Fruit fly (Drosophila melanogaster) Kc167 (cell line): ENCODE measurements around the gene CG10337.

Source experiments
- Myc ChIP-seq: fragments of >200 bp; optimal IDR thresholded peaks from 2 replicates; lab custom pipeline; 2017; ENCODE audit warnings: missing external identifiers
- Sin3A ChIP-seq: fragments of >200 bp; optimal IDR thresholded peaks from 2 replicates; lab custom pipeline; 2018; ENCODE audit warnings: missing external identifiers
- h ChIP-seq: fragments of >200 bp; optimal IDR thresholded peaks from 3 replicates; lab custom pipeline; 2018; ENCODE audit warnings: missing external identifiers
- insv ChIP-seq: fragments of >200 bp; optimal IDR thresholded peaks from 3 replicates; lab custom pipeline; 2018; ENCODE audit warnings: missing external identifiers
- psq ChIP-seq: fragments of >200 bp; optimal IDR thresholded peaks from 2 replicates; lab custom pipeline; 2017; ENCODE audit warnings: missing external identifiers
- ttk ChIP-seq: sonication (Bioruptor generic); optimal IDR thresholded peaks from 2 replicates; lab custom pipeline; 2017; ENCODE audit warnings: missing external identifiers

Gene CG10337

DNA sequence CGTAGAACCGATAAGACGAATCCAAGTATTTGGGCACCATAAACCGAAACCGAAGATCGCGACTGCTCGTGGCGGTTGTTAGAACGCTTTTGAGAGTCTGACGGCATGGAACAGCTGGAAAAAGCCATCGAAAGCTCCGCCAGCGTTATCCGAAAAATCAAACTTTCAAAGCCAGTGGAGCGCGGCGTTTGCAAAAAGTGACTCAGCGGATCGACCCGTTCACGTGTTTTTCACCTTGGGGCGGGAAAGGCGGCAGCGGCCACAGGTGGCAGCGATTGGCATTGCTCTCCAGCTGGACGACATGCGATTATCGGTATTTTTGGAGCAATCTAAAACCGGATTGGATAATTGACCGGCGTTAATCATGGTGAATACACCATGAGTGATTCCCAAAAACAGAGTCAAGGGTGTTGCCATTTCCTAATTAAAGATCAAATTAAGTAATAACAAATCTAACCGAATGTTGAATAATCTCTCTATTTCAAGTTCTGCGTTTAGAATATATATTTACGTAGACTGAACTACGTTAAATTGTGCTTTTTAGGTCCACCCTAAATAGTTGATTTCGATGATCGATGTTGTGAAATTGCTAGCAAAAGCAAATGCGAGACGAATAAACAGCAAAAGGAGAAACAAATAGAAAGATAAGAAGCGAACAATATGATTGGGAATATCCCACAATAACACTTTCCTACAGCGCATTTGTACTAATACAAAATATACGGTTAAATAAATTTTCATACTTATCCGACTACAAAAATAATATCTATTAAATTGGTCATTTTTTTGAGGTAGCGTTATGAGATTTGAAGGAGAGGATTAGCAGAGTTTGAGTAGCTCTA is at the start of gene CG10337:
Gene CG10337 (minus strand): TSS at position 91 of the 842 bp plus-strand sequence.
- TF ChIP-seq h (lab: Kevin White, UChicago) (no peak), Myc (lab: Kevin White, UChicago) (no peak), ttk (lab: Kevin White, UChicago) (no peak), Sin3A (lab: Kevin White, UChicago) (no peak), psq (no peak), insv (no peak)

dm6 chr2L:19594102-19594501 is 47.3 kb upstream of the CG10337 start:
- TF ChIP-seq h (lab: Kevin White, UChicago) (no peak), Sin3A (lab: Kevin White, UChicago) (no peak), psq (no peak), insv (no peak), ttk (lab: Kevin White, UChicago) (no peak), Myc (lab: Kevin White, UChicago) (no peak)

dm6 chr2L:19590629-19591028 is 43.9 kb upstream of the CG10337 start:
- TF ChIP-seq Sin3A (lab: Kevin White, UChicago) (no peak), insv (no peak), psq (no peak), h (lab: Kevin White, UChicago) (no peak), ttk (lab: Kevin White, UChicago) (no peak), Myc (lab: Kevin White, UChicago) (no peak)

DNA sequence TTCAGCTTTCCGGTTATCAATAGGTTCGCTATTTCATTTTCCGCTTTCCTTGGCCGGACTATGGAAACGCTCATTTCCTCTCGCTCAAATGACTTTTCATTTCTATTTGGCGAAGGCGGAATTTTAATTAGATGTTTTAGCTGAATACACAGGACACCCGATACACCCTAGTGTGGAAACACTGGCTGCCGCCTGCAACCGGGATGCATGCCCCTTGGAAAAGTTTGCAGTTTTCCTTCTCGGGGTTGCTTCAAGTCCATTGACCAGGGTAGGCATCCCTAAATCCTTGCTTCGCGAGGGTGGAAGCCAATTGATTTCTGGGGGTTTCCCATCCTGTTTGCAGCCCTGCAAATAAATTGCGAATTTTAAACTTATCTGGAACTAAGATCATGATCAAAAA is 42.2 kb upstream of the CG10337 start:
- TF ChIP-seq psq = no peak
- TF ChIP-seq ttk (lab: Kevin White, UChicago) = no peak
- TF ChIP-seq Sin3A (lab: Kevin White, UChicago) = no peak
- TF ChIP-seq Myc (lab: Kevin White, UChicago) = no peak
- TF ChIP-seq h (lab: Kevin White, UChicago) = no peak
- TF ChIP-seq insv = no peak

DNA sequence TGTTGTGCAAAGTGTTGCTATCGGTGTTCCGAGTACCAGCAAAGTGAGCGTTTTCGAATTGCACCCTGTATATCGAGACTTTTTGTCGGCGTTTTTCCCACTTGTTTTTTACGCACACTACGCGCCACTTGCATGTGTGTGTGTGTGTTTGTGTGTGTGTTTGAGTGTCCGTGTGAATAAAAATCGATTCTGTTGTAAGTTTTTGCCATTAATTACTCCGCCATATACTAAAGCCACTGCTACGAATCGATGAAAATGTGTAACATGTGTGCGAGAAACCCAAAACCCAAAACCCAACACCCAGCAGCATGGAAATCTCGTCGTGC is 40.5 kb upstream of the CG10337 start:
- TF ChIP-seq Myc (lab: Kevin White, UChicago) (no peak), Sin3A (lab: Kevin White, UChicago) (no peak), h (lab: Kevin White, UChicago) (no peak), ttk (lab: Kevin White, UChicago) (no peak), insv (no peak), psq (no peak)

dm6 chr2L:19586436-19587333 is 39.9 kb upstream of the CG10337 start, which contains the start of gene Lar:
Gene Lar (plus strand): TSS chr2L:19586623.
- TF ChIP-seq insv (no peak), Myc (lab: Kevin White, UChicago) (no peak)

DNA sequence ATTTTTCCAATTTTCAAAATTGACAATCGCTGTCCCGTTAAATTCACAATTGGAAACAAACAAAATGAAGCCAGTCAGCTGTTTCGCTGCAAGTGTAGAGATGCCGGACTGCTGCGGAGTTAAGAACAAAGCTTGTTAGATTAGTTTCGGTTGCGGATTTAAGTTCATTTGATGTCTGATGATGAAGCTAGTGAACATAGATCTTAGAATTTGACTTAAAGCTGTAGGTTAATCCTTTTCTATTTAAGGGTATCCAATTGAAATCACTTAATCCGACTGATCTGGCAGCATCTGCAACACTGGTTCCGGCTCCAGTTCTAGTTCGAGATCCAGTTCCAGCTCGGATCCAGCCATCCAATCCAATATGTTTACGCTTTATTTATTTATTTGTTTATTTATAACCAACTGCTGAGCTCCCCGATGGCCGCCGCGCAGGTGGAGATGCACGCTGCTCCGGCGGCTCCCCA is 37.2 kb upstream of the CG10337 start, which contains the start of the genes PCNA2 and CG10366:
Gene PCNA2 (minus strand): TSS at position 65 of the 467 bp plus-strand sequence.
Gene CG10366 (plus strand): TSS at position 310 of the 467 bp plus-strand sequence.
- no peak for TF ChIP-seq Myc (lab: Kevin White, UChicago)
- TF ChIP-seq h (lab: Kevin White, UChicago) = no peak
- TF ChIP-seq Sin3A (lab: Kevin White, UChicago) = no peak
- TF ChIP-seq ttk (lab: Kevin White, UChicago) = no peak
- TF ChIP-seq psq = no peak
- TF ChIP-seq insv = no peak

DNA sequence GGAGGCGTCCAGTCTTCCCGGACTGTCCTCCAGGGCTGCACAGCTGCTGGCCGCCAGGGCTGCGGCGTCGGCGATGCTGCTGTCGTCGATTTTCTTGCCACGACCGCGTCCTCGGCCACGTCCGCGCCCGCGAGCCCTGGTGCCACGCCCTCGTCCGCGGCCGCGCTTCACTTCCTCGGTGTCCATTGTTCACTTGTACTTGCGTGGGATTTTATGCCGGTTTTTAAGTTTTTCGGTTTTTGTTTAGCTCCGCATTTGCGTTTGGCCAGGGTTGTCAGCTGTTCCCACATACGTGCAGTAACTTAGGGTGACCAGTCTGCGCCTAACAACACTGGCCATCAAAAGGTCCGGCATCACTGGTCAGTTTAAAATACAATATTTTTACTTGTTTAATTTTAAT is 35.4 kb upstream of the CG10337 start, which contains the start of gene Hakai:
Gene Hakai (minus strand): TSS at position 290 of the 400 bp plus-strand sequence.
- no peak for TF ChIP-seq psq

DNA sequence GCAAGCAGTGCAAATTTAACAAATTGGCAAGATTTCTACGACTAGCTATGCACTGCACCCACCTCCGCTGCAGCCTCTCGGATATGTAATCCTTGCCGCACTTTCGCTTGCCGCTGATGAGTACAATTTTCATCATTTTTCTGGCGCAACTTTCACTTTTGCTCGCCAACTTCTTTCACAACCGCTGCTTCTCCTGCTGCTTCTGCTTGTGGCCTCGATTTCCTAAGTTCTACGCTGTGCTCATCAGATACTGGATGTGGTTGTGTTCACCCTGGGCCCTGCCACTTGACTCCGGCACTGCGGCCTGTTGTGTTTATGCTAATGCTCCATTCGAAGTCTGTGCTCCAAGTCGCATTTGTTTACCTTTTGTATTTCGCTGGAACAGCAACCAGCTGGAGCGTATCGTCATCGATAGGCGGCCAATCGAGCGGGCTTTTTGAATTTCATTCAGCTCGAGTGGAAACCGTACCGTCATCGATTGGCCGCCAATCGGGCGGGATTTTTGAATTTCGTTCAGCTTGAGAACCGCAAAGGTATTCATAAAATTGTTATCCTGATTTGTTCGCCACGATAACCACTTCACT is 33.3 kb upstream of the CG10337 start, which contains the start of gene Pmvk:
Gene Pmvk (minus strand): TSS at position 357 of the 584 bp plus-strand sequence.
- no peak for TF ChIP-seq psq
- TF ChIP-seq h (lab: Kevin White, UChicago) = no peak
- no peak for TF ChIP-seq Sin3A (lab: Kevin White, UChicago)
- no peak for TF ChIP-seq insv
- no peak for TF ChIP-seq ttk (lab: Kevin White, UChicago)
- TF ChIP-seq Myc (lab: Kevin White, UChicago) = no peak

DNA sequence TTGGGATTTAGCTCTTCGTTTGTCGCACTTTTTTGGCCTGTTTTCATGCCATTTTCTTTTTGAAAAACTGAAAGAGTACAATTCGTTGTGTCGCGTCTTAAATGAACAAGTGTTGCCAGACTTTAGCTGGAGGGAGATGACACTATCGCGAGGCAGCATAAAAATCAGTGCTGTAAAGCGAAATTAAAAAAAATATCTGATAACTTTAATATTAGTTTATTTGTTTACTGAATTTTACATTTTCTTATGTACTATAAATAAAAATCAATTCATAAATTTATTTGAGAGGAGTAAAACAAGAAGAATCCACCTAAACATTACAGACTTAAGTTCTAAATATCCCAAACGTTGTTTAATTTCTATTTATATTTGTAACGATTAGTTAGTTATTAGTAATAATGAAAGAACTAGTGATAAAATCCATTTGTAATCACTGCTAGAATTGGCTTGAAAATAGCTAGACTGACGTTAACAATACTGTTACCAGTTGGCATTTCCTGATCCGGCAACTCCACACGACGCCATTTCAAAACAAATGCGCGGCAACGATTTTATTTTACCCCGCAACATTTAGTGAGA is 30.5 kb upstream of the CG10337 start, which contains the start of the genes spi and msb1l:
Gene spi (minus strand): TSS at position 129 of the 579 bp plus-strand sequence.
Gene msb1l (plus strand): TSS at position 515 of the 579 bp plus-strand sequence.
- no peak for TF ChIP-seq h (lab: Kevin White, UChicago)
- TF ChIP-seq psq = no peak
- no peak for TF ChIP-seq ttk (lab: Kevin White, UChicago)
- TF ChIP-seq Myc (lab: Kevin White, UChicago) = no peak
- TF ChIP-seq Sin3A (lab: Kevin White, UChicago) = no peak
- no peak for TF ChIP-seq insv

DNA sequence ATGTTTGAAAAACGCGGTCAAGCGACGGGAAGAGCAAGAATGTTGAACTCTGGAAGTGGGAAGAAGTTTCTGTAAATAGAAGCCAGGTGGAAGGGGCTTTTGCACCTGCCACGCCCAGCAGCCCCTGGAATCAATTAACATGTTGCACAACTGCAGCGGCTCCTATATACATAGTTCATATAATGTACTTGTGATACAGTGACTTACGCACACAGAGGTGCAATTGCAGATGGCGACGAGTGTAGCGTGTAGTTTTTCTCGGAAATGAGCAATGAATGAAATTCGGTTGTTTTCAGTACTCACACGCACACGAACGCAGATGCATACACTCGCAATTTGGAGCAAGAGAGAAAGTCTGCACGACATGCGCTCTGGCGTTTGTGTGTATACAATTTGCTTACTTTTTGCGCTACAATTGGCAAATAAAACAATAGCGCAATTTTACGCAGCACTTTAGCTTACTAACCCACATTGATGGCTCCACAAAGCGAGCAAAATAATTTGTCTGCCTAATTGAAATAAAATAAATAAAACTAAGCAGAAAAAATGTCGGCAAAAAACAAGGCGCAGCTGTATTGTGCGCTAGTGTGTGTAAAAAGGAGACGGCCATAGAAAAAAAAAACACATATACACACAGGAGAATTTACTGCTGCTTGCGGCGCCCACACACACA is 29.7 kb upstream of the CG10337 start:
- TF ChIP-seq Myc (lab: Kevin White, UChicago) (no peak), h (lab: Kevin White, UChicago) (no peak), psq (no peak), ttk (lab: Kevin White, UChicago) (no peak), insv (no peak)
